Worm (Caenorhabditis elegans): Measurements from ENCODE around the gene ZK54.3.

- TF ChIP-seq arid-1 (GFP tag; conservative IDR thresholded peaks at IDR 0.05) (no peak), snpc-4 (tag; optimal IDR thresholded peaks at IDR 0.05) (no peak), zag-1 (tag; optimal IDR thresholded peaks at IDR 0.05) (no peak), lin-13 (GFP tag; optimal IDR thresholded peaks at IDR 0.05) (no peak), jun-1 (tag; optimal IDR thresholded peaks at IDR 0.05) (no peak), Y48G9A.11 (GFP tag; IDR thresholded peaks at IDR 0.05) (no peak), unc-62 (GFP tag; optimal IDR thresholded peaks at IDR 0.05 in 1 of 2) (no peak), unc-62 (tag; optimal IDR thresholded peaks at IDR 0.05) (no peak), fos-1 (tag; optimal IDR thresholded peaks at IDR 0.05) (no peak), daf-12 (tag; optimal IDR thresholded peaks at IDR 0.05) (no peak), ces-1 (GFP tag; optimal IDR thresholded peaks at IDR 0.05) (no peak), zip-11 (GFP tag; IDR thresholded peaks at IDR 0.05) (no peak), Y75B8A.6 (GFP tag; IDR thresholded peaks at IDR 0.05) (no peak), ztf-11 (tag; optimal IDR thresholded peaks at IDR 0.05) (no peak), fkh-10 (GFP tag; optimal IDR thresholded peaks at IDR 0.05) (no peak)
Observed at ce11 chrX:17426712-17427111, 40.1 kb downstream of the ZK54.3 start.
